Fruit fly (Drosophila melanogaster) whole organism, embryonic: Measurements from ENCODE around the gene MESR3.

Experiments
- ATbp ChIP-seq: fragments of 200-800 bp; sonication (Bioruptor generic); optimal IDR thresholded peaks from 2 replicates; lab custom pipeline; 2017; ENCODE audit warnings: missing biosample characterization, mild to moderate bottlenecking, missing genetic modification characterization, missing genetic modification reagents
- Aef1 ChIP-seq: fragments of 200-800 bp; sonication (Bioruptor generic); IDR thresholded peaks from 3 replicates; pipeline ENCODE4 v1.3.6; 2022; ENCODE audit warnings: missing biosample characterization, missing genetic modification characterization
- Awh ChIP-seq: fragments of 200-800 bp; sonication (Bioruptor generic); IDR thresholded peaks from 2 replicates; pipeline ENCODE4, ENCODE4 v1.3.6; 2022; ENCODE audit warnings: missing biosample characterization, missing genetic modification characterization
- B-H1 ChIP-seq: fragments of 200-800 bp; sonication (Bioruptor generic); IDR thresholded peaks from 3 replicates; pipeline ENCODE4 v1.3.6; 2022; ENCODE audit warnings: missing biosample characterization, missing genetic modification characterization
- CG12219 ChIP-seq: fragments of 200-800 bp; sonication (Bioruptor generic); optimal IDR thresholded peaks from 3 replicates; lab custom pipeline; 2018; ENCODE audit warnings: missing biosample characterization, mild to moderate bottlenecking, missing genetic modification characterization
- CG12299 ChIP-seq: fragments of 200-800 bp; sonication (Bioruptor generic); optimal IDR thresholded peaks from 2 replicates; lab custom pipeline; 2018; ENCODE audit warnings: missing biosample characterization, mild to moderate bottlenecking, missing genetic modification characterization
- CG13424 ChIP-seq: fragments of 200-800 bp; sonication (Bioruptor generic); optimal IDR thresholded peaks from 2 replicates; lab custom pipeline; 2019; ENCODE audit warnings: missing biosample characterization, mild to moderate bottlenecking, missing genetic modification characterization, moderate library complexity
- CG14965 ChIP-seq: fragments of 200-800 bp; sonication (Bioruptor generic); optimal IDR thresholded peaks from 2 replicates; lab custom pipeline; 2016; ENCODE audit warnings: missing biosample characterization, missing genetic modification characterization, borderline replicate concordance
- CG1792 ChIP-seq: fragments of 200-800 bp; sonication (Bioruptor generic); optimal IDR thresholded peaks from 2 replicates; lab custom pipeline; 2016; ENCODE audit warnings: missing biosample characterization, missing genetic modification characterization
- CG1832 ChIP-seq: fragments of 200-800 bp; sonication (Bioruptor generic); optimal IDR thresholded peaks from 2 replicates; lab custom pipeline; 2017; ENCODE audit warnings: missing biosample characterization, mild to moderate bottlenecking, missing genetic modification characterization, inconsistent platforms
- CG2129 ChIP-seq: fragments of 200-800 bp; sonication (Bioruptor generic); IDR thresholded peaks from 2 replicates; pipeline ENCODE4 v1.3.6; 2022; ENCODE audit warnings: missing biosample characterization, missing genetic modification characterization; ENCODE audit not compliant: partially characterized antibody
- CG2712 ChIP-seq: fragments of 200-800 bp; optimal IDR thresholded peaks from 3 replicates; lab custom pipeline; 2019; ENCODE audit warnings: missing biosample characterization, mild to moderate bottlenecking, missing genetic modification characterization, moderate library complexity
- CG2889 ChIP-seq: fragments of 200-800 bp; sonication (Bioruptor generic); IDR thresholded peaks from 3 replicates; pipeline ENCODE4 v1.3.6; 2022; ENCODE audit warnings: missing biosample characterization, missing genetic modification characterization
- CG30431 ChIP-seq: fragments of 200-800 bp; sonication (Bioruptor generic); optimal IDR thresholded peaks from 2 replicates; lab custom pipeline; 2017; ENCODE audit warnings: missing biosample characterization, missing genetic modification characterization
- CG34376 ChIP-seq: fragments of 200-800 bp; sonication (Bioruptor generic); optimal IDR thresholded peaks from 2 replicates; lab custom pipeline; 2018; ENCODE audit warnings: missing biosample characterization, mild to moderate bottlenecking, missing genetic modification characterization
- CG3726 ChIP-seq: fragments of 200-800 bp; sonication (Bioruptor generic); IDR thresholded peaks from 3 replicates; pipeline ENCODE4, ENCODE4 v1.3.6; 2022; ENCODE audit warnings: missing biosample characterization, missing genetic modification characterization
- CG4282 ChIP-seq: fragments of 200-800 bp; sonication (Bioruptor generic); optimal IDR thresholded peaks from 2 replicates; lab custom pipeline; 2016; ENCODE audit warnings: missing biosample characterization, missing genetic modification characterization
- CG4707 ChIP-seq: fragments of 200-800 bp; sonication (Bioruptor generic); optimal IDR thresholded peaks from 2 replicates; lab custom pipeline; 2018; ENCODE audit warnings: missing biosample characterization, mild to moderate bottlenecking, missing genetic modification characterization, moderate library complexity
- CG5180 ChIP-seq: fragments of 200-800 bp; sonication (Bioruptor generic); optimal IDR thresholded peaks from 3 replicates; lab custom pipeline; 2017; ENCODE audit warnings: missing biosample characterization, missing genetic modification characterization, mild to moderate bottlenecking, moderate library complexity, missing genetic modification reagents
- CG6683 ChIP-seq: fragments of 200-800 bp; sonication (Bioruptor generic); optimal IDR thresholded peaks from 2 replicates; lab custom pipeline; 2017; ENCODE audit warnings: missing biosample characterization, mild to moderate bottlenecking, missing genetic modification characterization, missing genetic modification reagents
- CG7372 ChIP-seq: fragments of 200-800 bp; sonication (Bioruptor generic); IDR thresholded peaks from 2 replicates; pipeline ENCODE4 v1.3.6; 2022; ENCODE audit warnings: missing biosample characterization, missing genetic modification characterization
- CG8290 ChIP-seq, 3 experiments: fragments of 200-800 bp; sonication (Bioruptor generic); optimal IDR thresholded peaks; 2 replicates each; lab custom pipeline; 2016 to 2019; ENCODE audit warnings: missing biosample characterization in 3 of 3, missing genetic modification characterization in 3 of 3, mild to moderate bottlenecking in 2 of 3, moderate library complexity in 1 of 3
- CG8478 ChIP-seq: fragments of >200 bp; optimal IDR thresholded peaks from 2 replicates; lab custom pipeline; 2018
- CG9437 ChIP-seq: fragments of 200-800 bp; sonication (Bioruptor generic); optimal IDR thresholded peaks from 2 replicates; lab custom pipeline; 2018; ENCODE audit warnings: missing biosample characterization, mild to moderate bottlenecking, missing genetic modification characterization
- Dad ChIP-seq: fragments of 200-800 bp; sonication (Bioruptor generic); optimal IDR thresholded peaks from 3 replicates; lab custom pipeline; 2016; ENCODE audit warnings: missing biosample characterization, missing genetic modification characterization
- Doc2 ChIP-seq: fragments of 200-800 bp; sonication (Bioruptor generic); IDR thresholded peaks from 2 replicates; pipeline ENCODE4 v1.3.6; 2022; ENCODE audit warnings: missing biosample characterization, missing genetic modification characterization
- Fer3 ChIP-seq: fragments of 200-800 bp; sonication (Bioruptor generic); optimal IDR thresholded peaks from 2 replicates; lab custom pipeline; 2018; ENCODE audit warnings: missing biosample characterization, mild to moderate bottlenecking, missing genetic modification characterization, moderate library complexity
- NC2β ChIP-seq: fragments of 200-800 bp; sonication (Bioruptor generic); optimal IDR thresholded peaks from 2 replicates; lab custom pipeline; 2016; ENCODE audit warnings: missing biosample characterization, missing genetic modification characterization
- NK7.1 ChIP-seq: fragments of 200-800 bp; sonication (Bioruptor generic); optimal IDR thresholded peaks from 3 replicates; lab custom pipeline; 2016; ENCODE audit warnings: missing biosample characterization, missing genetic modification characterization
- Scr ChIP-seq: fragments of 200-800 bp; sonication (Bioruptor generic); IDR thresholded peaks from 2 replicates; pipeline ENCODE4 v1.3.6; 2022; ENCODE audit warnings: missing biosample characterization, missing genetic modification characterization; ENCODE audit not compliant: partially characterized antibody
- Sox102F ChIP-seq: fragments of 200-800 bp; sonication (Bioruptor generic); optimal IDR thresholded peaks from 2 replicates; lab custom pipeline; 2018; ENCODE audit warnings: missing biosample characterization, mild to moderate bottlenecking, missing genetic modification characterization, moderate library complexity
- Taf1 ChIP-seq: fragments of 200-800 bp; sonication (Bioruptor generic); IDR thresholded peaks from 2 replicates; pipeline ENCODE4 v1.3.6; 2022; ENCODE audit warnings: missing biosample characterization, missing genetic modification characterization
- Trl ChIP-seq, 3 experiments: fragments of >200 bp in 2 of 3; fragments of 200-800 bp in 1 of 3; sonication (Bioruptor generic) in 1 of 3; optimal IDR thresholded peaks; 2 replicates in 1 of 3; 3 replicates in 2 of 3; lab custom pipeline; 2016 to 2017; ENCODE audit warnings: missing biosample characterization in 1 of 3, missing genetic modification characterization in 1 of 3
- Xrp1 ChIP-seq: fragments of 200-800 bp; sonication (Bioruptor generic); IDR thresholded peaks from 2 replicates; pipeline ENCODE4 v1.3.6; 2022; ENCODE audit warnings: missing biosample characterization, missing genetic modification characterization
- ara ChIP-seq: fragments of 200-800 bp; sonication (Bioruptor generic); IDR thresholded peaks from 2 replicates; pipeline ENCODE4 v1.3.6; 2022; ENCODE audit warnings: missing biosample characterization, missing genetic modification characterization
- gce ChIP-seq: fragments of 200-800 bp; sonication (Bioruptor generic); IDR thresholded peaks from 3 replicates; pipeline ENCODE4 v1.3.6; 2022; ENCODE audit warnings: missing biosample characterization, missing genetic modification characterization
- grn ChIP-seq: fragments of 200-800 bp; sonication (Bioruptor generic); optimal IDR thresholded peaks from 3 replicates; lab custom pipeline; 2017; ENCODE audit warnings: missing biosample characterization, missing genetic modification characterization
- gsb ChIP-seq: fragments of 200-800 bp; sonication (Bioruptor generic); IDR thresholded peaks from 2 replicates; pipeline ENCODE4 v1.3.6; 2022; ENCODE audit warnings: missing biosample characterization, missing genetic modification characterization
- jigr1 ChIP-seq: fragments of 200-800 bp; sonication (Bioruptor generic); IDR thresholded peaks from 3 replicates; pipeline ENCODE4 v1.3.6; 2022; ENCODE audit warnings: missing biosample characterization, missing genetic modification characterization
- kni ChIP-seq: fragments of 200-800 bp; sonication (Bioruptor generic); optimal IDR thresholded peaks from 3 replicates; lab custom pipeline; 2017; ENCODE audit warnings: mild to moderate bottlenecking, missing biosample characterization, missing genetic modification reagents, missing genetic modification characterization
- lola ChIP-seq, 3 experiments: fragments of >200 bp in 2 of 3; fragments of 200-800 bp in 1 of 3; sonication (Bioruptor generic) in 1 of 3; optimal IDR thresholded peaks; 2 replicates each; lab custom pipeline; 2017 to 2019; ENCODE audit warnings: missing biosample characterization in 3 of 3, missing genetic modification characterization in 3 of 3, mild to moderate bottlenecking in 1 of 3, moderate library complexity in 1 of 3
- luna ChIP-seq: fragments of 200-800 bp; sonication (Bioruptor generic); optimal IDR thresholded peaks from 2 replicates; lab custom pipeline; 2016; ENCODE audit warnings: missing biosample characterization, missing genetic modification characterization
- oc ChIP-seq: fragments of 200-800 bp; sonication (Bioruptor generic); optimal IDR thresholded peaks from 2 replicates; lab custom pipeline; 2018; ENCODE audit warnings: missing biosample characterization, mild to moderate bottlenecking, missing genetic modification characterization, moderate library complexity
- pnt ChIP-seq: fragments of 200-800 bp; sonication (Bioruptor generic); optimal IDR thresholded peaks from 3 replicates; lab custom pipeline; 2016; ENCODE audit warnings: missing biosample characterization, missing genetic modification characterization
- ranshi ChIP-seq: fragments of 200-800 bp; sonication (Bioruptor generic); IDR thresholded peaks from 2 replicates; pipeline ENCODE4 v1.3.6; 2022; ENCODE audit warnings: missing biosample characterization, missing genetic modification characterization
- row ChIP-seq: fragments of 200-800 bp; sonication (Bioruptor generic); IDR thresholded peaks from 3 replicates; pipeline ENCODE4 v1.3.6; 2022; ENCODE audit warnings: missing biosample characterization, missing genetic modification characterization
- seq ChIP-seq: fragments of 200-800 bp; sonication (Bioruptor generic); IDR thresholded peaks from 2 replicates; pipeline ENCODE4 v1.3.6; 2022; ENCODE audit warnings: missing biosample characterization, missing genetic modification characterization
- sima ChIP-seq: fragments of 200-800 bp; sonication (Bioruptor generic); optimal IDR thresholded peaks from 2 replicates; lab custom pipeline; 2016; ENCODE audit warnings: missing biosample characterization, missing genetic modification characterization
- sob ChIP-seq: fragments of 200-800 bp; sonication (Bioruptor generic); IDR thresholded peaks from 2 replicates; pipeline ENCODE4 v1.3.6; 2022; ENCODE audit warnings: missing biosample characterization, missing genetic modification characterization
- sr ChIP-seq: fragments of 200-800 bp; sonication (Bioruptor generic); IDR thresholded peaks from 3 replicates; pipeline ENCODE4 v1.3.6; 2022; ENCODE audit warnings: missing biosample characterization, missing genetic modification characterization

Gene MESR3

dm6 chr2L:18617003-18617402 lies at the start of gene MESR3 (continued):
- no peak for TF ChIP-seq NK7.1
- no peak for TF ChIP-seq pnt
- no peak for TF ChIP-seq Doc2 (GFP tag; lab: Robert Waterston, UW)
- peak; percentile 39 for TF ChIP-seq CG13424 (tag; lab: Kevin White, UChicago)
- no peak for TF ChIP-seq NC2β (GFP tag; lab: Kevin White, UChicago)
- peak; percentile 3 for TF ChIP-seq CG9437 (GFP tag; lab: Kevin White, UChicago)
- peak; percentile 66; the same call in 1 of the 3 replicates for TF ChIP-seq CG3726 (GFP tag; lab: Robert Waterston, UW)
- TF ChIP-seq sob, result peak; percentile 38; the same call in 1 of the 2 replicates
- peak; percentile 51; the same call in 1 of the 2 replicates for TF ChIP-seq Taf1
- TF ChIP-seq CG14965 (GFP tag; lab: Kevin White, UChicago), result no peak
- TF ChIP-seq oc (tag; lab: Kevin White, UChicago), result peak; percentile 79
- no peak for TF ChIP-seq sima (GFP tag; lab: Kevin White, UChicago)
- no peak for TF ChIP-seq grn
- peak; percentile 58; the same call in 1 of the 2 replicates for TF ChIP-seq ara (GFP tag; lab: Robert Waterston, UW)
- peak; percentile 77 for TF ChIP-seq ranshi
- TF ChIP-seq seq (GFP tag; lab: Robert Waterston, UW), result peak; percentile 18; the same call in 1 of the 2 replicates
- TF ChIP-seq gce (GFP tag; lab: Robert Waterston, UW), result peak; percentile 80; the same call in 2 of the 3 replicates
- TF ChIP-seq kni, result no peak
- peak; percentile 90 for TF ChIP-seq Xrp1 (GFP tag; lab: Robert Waterston, UW)
- peak; percentile 63 for TF ChIP-seq Aef1 (GFP tag; lab: Robert Waterston, UW)
- TF ChIP-seq CG5180 (GFP tag; lab: Kevin White, UChicago), result peak; percentile 61
- peak; percentile 68 for TF ChIP-seq CG6683 (GFP tag; lab: Kevin White, UChicago)
- TF ChIP-seq CG30431 (GFP tag; lab: Kevin White, UChicago), result no peak
- peak; percentile 64; the same call in 2 of the 3 replicates for TF ChIP-seq row (GFP tag; lab: Robert Waterston, UW)
- no peak for TF ChIP-seq Trl (optimal IDR thresholded peaks at IDR 0.05; lab: Kevin White, UChicago)
- TF ChIP-seq Trl (GFP tag; optimal IDR thresholded peaks at IDR 0.05; lab: Kevin White, UChicago), result no peak
- TF ChIP-seq CG12219, result no peak
- TF ChIP-seq CG12299, result peak; percentile 42
- no peak; the same call in 2 of the 3 replicates for TF ChIP-seq sr
- TF ChIP-seq Fer3 (tag; lab: Kevin White, UChicago), result peak; percentile 86
- TF ChIP-seq CG8290 (GFP tag; optimal IDR thresholded peaks at IDR 0.05; lab: Kevin White, UChicago), result peak; percentile 46
- no peak for TF ChIP-seq CG8290 (tag; optimal IDR thresholded peaks at IDR 0.05; lab: Kevin White, UChicago)
- no peak for TF ChIP-seq CG7372 (GFP tag; lab: Robert Waterston, UW)
- no peak for TF ChIP-seq CG8478 (lab: Kevin White, UChicago)
- no peak for TF ChIP-seq jigr1
- TF ChIP-seq gsb, result no peak
- no peak for TF ChIP-seq CG4282 (GFP tag; lab: Kevin White, UChicago)
- no peak for TF ChIP-seq CG2129 (GFP tag; lab: Robert Waterston, UW)
- peak; percentile 16 for TF ChIP-seq Dad (GFP tag; lab: Kevin White, UChicago)
- peak; percentile 12 for TF ChIP-seq CG1792
- peak; percentile 56; the same call in 1 of the 2 replicates for TF ChIP-seq Awh (GFP tag; lab: Robert Waterston, UW)
- TF ChIP-seq lola (GFP tag; optimal IDR thresholded peaks at IDR 0.05; lab: Kevin White, UChicago), result peak in 1 of 3 experiments; percentile 26
- TF ChIP-seq CG2712 (tag; lab: Kevin White, UChicago), result peak; percentile 91
- TF ChIP-seq Sox102F (GFP tag; lab: Kevin White, UChicago), result peak; percentile 16
- TF ChIP-seq B-H1 (GFP tag; lab: Robert Waterston, UW), result peak; percentile 70; the same call in 1 of the 3 replicates
- no peak for TF ChIP-seq luna
- TF ChIP-seq CG34376 (GFP tag; lab: Kevin White, UChicago), result peak; percentile 74
- TF ChIP-seq CG2889 (GFP tag; lab: Robert Waterston, UW), result no peak
- TF ChIP-seq Scr (GFP tag; lab: Robert Waterston, UW), result no peak; the same call in 1 of the 2 replicates
- TF ChIP-seq CG1832 (GFP tag; lab: Kevin White, UChicago), result no peak
- peak; percentile 48 for TF ChIP-seq CG4707 (GFP tag; lab: Kevin White, UChicago)
- peak; percentile 23 for TF ChIP-seq ATbp (GFP tag; lab: Kevin White, UChicago)
